Worm (Caenorhabditis elegans): ENCODE data around the gene Y111B2A.21.

ce11 chrIII:12757367-12757766, 11.1 kb downstream of the Y111B2A.21 start, which contains the start of gene srw-9:
- no peak for TF ChIP-seq him-1 (tag; optimal IDR thresholded peaks at IDR 0.05)
- TF ChIP-seq dao-5 (tag; optimal IDR thresholded peaks at IDR 0.05), result no peak

Data from whole organism, L4/young adult.